Worm (Caenorhabditis elegans): Measurements from ENCODE around the gene F42G4.2.

The F42G4.2 gene

ce11 chrII:13096345-13096744, 48.6 kb downstream of the F42G4.2 start:
- TF ChIP-seq fkh-4 (tag; optimal IDR thresholded peaks at IDR 0.05; ENCODE audit: borderline replicate concordance) (no peak), xbp-1 (tag; optimal IDR thresholded peaks at IDR 0.05) (no peak), nhr-19 (GFP tag; conservative IDR thresholded peaks at IDR 0.05) (no peak), nhr-85 (tag) (peak; percentile 9), efl-1 (optimal IDR thresholded peaks at IDR 0.05) (no peak), efl-1 (GFP tag; optimal IDR thresholded peaks at IDR 0.05 in 1 of 2) (peak in 1 of 2 experiments; percentile 85), sptf-1 (tag; optimal IDR thresholded peaks at IDR 0.05) (no peak)

ce11 chrII:13098175-13098574, 50.5 kb downstream of the F42G4.2 start, which contains the start of gene col-86:
col-86 (minus strand) TSS chrII:13098275.
- no peak for TF ChIP-seq unc-98 (GFP tag; IDR thresholded peaks at IDR 0.05)
- no peak for TF ChIP-seq aha-1 (tag; optimal IDR thresholded peaks at IDR 0.05)
- no peak for TF ChIP-seq blmp-1 (tag; optimal IDR thresholded peaks at IDR 0.05)
- no peak for TF ChIP-seq elt-3 (tag; optimal IDR thresholded peaks at IDR 0.05)
- no peak for TF ChIP-seq aly-2 (tag; optimal IDR thresholded peaks at IDR 0.05)
- TF ChIP-seq hlh-4 (tag; optimal IDR thresholded peaks at IDR 0.05), result no peak
- no peak for TF ChIP-seq egl-27 (tag; optimal IDR thresholded peaks at IDR 0.05)
- no peak for TF ChIP-seq dpl-1 (GFP tag; optimal IDR thresholded peaks at IDR 0.05)
- TF ChIP-seq irx-1 (tag; optimal IDR thresholded peaks at IDR 0.05), result no peak
- no peak for TF ChIP-seq mab-9 (GFP tag; IDR thresholded peaks at IDR 0.05)
- no peak for TF ChIP-seq zip-4 (GFP tag; optimal IDR thresholded peaks at IDR 0.05)
- no peak for TF ChIP-seq mep-1 (tag; optimal IDR thresholded peaks at IDR 0.05)
- no peak for TF ChIP-seq ets-5 (GFP tag; IDR thresholded peaks at IDR 0.05)

Measured in whole organism, L1 larva.